Worm (Caenorhabditis elegans) whole organism, late embryonic: Measurements from ENCODE around the gene hpo-28.

Experiments
- F13H6.1 ChIP-seq: sonication (generic microtip); optimal IDR thresholded peaks from 2 replicates; lab custom pipeline; 2016; ENCODE audit warnings: missing genetic modification characterization, missing compliant biosample characterization
- ceh-24 ChIP-seq: sonication (generic microtip); optimal IDR thresholded peaks from 2 replicates; lab custom pipeline; 2016; ENCODE audit warnings: mild to moderate bottlenecking, missing genetic modification characterization, missing compliant biosample characterization
- ceh-45 ChIP-seq: fragments of 200-800 bp; sonication (Bioruptor generic); IDR thresholded peaks from 2 replicates; pipeline ENCODE4 v1.3.6; 2022; ENCODE audit warnings: missing genetic modification reagents, missing genetic modification characterization, missing compliant biosample characterization
- ets-4 ChIP-seq: sonication (generic microtip); optimal IDR thresholded peaks from 2 replicates; lab custom pipeline; 2016; ENCODE audit warnings: missing genetic modification characterization, missing compliant biosample characterization
- nhr-11 ChIP-seq: fragments of 150-350 bp; optimal IDR thresholded peaks from 2 replicates; lab custom pipeline; 2014; ENCODE audit warnings: missing biosample characterization, missing genetic modification characterization
- pha-4 ChIP-seq: fragments of 150-350 bp; optimal IDR thresholded peaks from 2 replicates; lab custom pipeline; 2018; ENCODE audit warnings: missing biosample characterization, missing genetic modification reagents, missing genetic modification characterization
- pqm-1 ChIP-seq: sonication (generic microtip); optimal IDR thresholded peaks from 2 replicates; lab custom pipeline; 2016; ENCODE audit warnings: missing genetic modification characterization, missing compliant biosample characterization
- pros-1 ChIP-seq: fragments of 150-350 bp; optimal IDR thresholded peaks from 2 replicates; lab custom pipeline; 2014; ENCODE audit warnings: missing biosample characterization, missing genetic modification reagents, missing genetic modification characterization
- rnt-1 ChIP-seq: sonication (generic microtip); optimal IDR thresholded peaks from 2 replicates; lab custom pipeline; 2016; ENCODE audit warnings: missing genetic modification characterization, missing compliant biosample characterization
- tbx-2 ChIP-seq: sonication (generic microtip); optimal IDR thresholded peaks from 2 replicates; lab custom pipeline; 2016; ENCODE audit warnings: missing genetic modification characterization, missing compliant biosample characterization

DNA sequence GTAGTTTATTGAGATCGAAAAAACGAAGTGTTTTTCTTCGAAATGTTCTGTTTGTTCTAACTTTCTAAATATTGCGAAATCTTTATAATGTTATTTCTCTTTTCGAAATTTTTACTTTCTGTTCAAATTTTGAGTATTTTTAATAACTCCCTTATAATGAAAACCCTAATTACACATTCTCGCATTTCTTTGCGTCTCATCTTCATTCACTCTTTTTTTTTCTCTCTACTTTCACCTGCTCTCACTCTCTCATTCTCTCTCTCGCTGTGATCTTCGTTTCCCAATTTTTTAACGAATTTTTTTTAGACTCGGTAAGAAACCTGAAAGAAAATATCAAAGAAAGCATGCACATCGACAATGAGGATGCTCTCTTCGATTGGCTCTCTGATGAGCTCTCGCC is 2.1 kb upstream of the hpo-28 start, which contains the start of gene rbm-26:
- TF ChIP-seq pros-1 (tag; lab: Kevin White, UChicago), result no peak
- TF ChIP-seq tbx-2 (tag; lab: Kevin White, UChicago), result no peak
- no peak for TF ChIP-seq ceh-45 (GFP tag; lab: Robert Waterston, UW)
- TF ChIP-seq pha-4 (tag; lab: Kevin White, UChicago), result no peak
- no peak for TF ChIP-seq rnt-1 (tag; lab: Kevin White, UChicago)
- TF ChIP-seq ceh-24, result no peak
- no peak for TF ChIP-seq pqm-1 (tag; lab: Kevin White, UChicago)
- no peak for TF ChIP-seq nhr-11
- TF ChIP-seq ets-4 (tag; lab: Kevin White, UChicago), result no peak
- TF ChIP-seq F13H6.1, result no peak
